Worm (Caenorhabditis elegans) whole organism, late embryonic: ENCODE measurements around the gene rib-2.

Source experiments
- C08G9.2 ChIP-seq: sonication (generic microtip); optimal IDR thresholded peaks from 2 replicates; lab custom pipeline; 2016; ENCODE audit warnings: mild to moderate bottlenecking, missing genetic modification characterization, moderate library complexity, missing compliant biosample characterization
- C38D4.7 ChIP-seq: fragments of 200-800 bp; sonication (Bioruptor generic); optimal IDR thresholded peaks from 2 replicates; lab custom pipeline; 2018; ENCODE audit warnings: mild to moderate bottlenecking, missing genetic modification characterization, moderate library complexity, missing compliant biosample characterization
- ahr-1 ChIP-seq: sonication (generic microtip); optimal IDR thresholded peaks from 2 replicates; lab custom pipeline; 2016; ENCODE audit warnings: missing genetic modification characterization, missing compliant biosample characterization
- ceh-2 ChIP-seq: sonication (generic microtip); optimal IDR thresholded peaks from 2 replicates; lab custom pipeline; 2016; ENCODE audit warnings: missing genotype, missing genetic modification characterization, missing compliant biosample characterization
- ceh-24 ChIP-seq: sonication (generic microtip); optimal IDR thresholded peaks from 2 replicates; lab custom pipeline; 2016; ENCODE audit warnings: mild to moderate bottlenecking, missing genetic modification characterization, missing compliant biosample characterization
- ceh-30 ChIP-seq: fragments of 150-350 bp; optimal IDR thresholded peaks from 2 replicates; lab custom pipeline; 2014; ENCODE audit warnings: missing biosample characterization, missing genetic modification characterization
- ceh-6 ChIP-seq: fragments of 200-800 bp; sonication (Bioruptor generic); optimal IDR thresholded peaks from 2 replicates; lab custom pipeline; 2018; ENCODE audit warnings: mild to moderate bottlenecking, missing genetic modification characterization, missing compliant biosample characterization
- ceh-9 ChIP-seq: sonication (generic microtip); optimal IDR thresholded peaks from 2 replicates; lab custom pipeline; 2016; ENCODE audit warnings: mild to moderate bottlenecking, missing genetic modification characterization, inconsistent platforms, missing compliant biosample characterization
- dmd-4 ChIP-seq: sonication (generic microtip); optimal IDR thresholded peaks from 2 replicates; lab custom pipeline; 2016; ENCODE audit warnings: borderline replicate concordance, missing genetic modification characterization, missing compliant biosample characterization
- dve-1 ChIP-seq: sonication (generic microtip); optimal IDR thresholded peaks from 2 replicates; lab custom pipeline; 2017; ENCODE audit warnings: antibody characterized with exemption, mild to moderate bottlenecking, missing genetic modification characterization, missing compliant biosample characterization
- elt-4 ChIP-seq: sonication (generic microtip); optimal IDR thresholded peaks from 2 replicates; lab custom pipeline; 2016; ENCODE audit warnings: missing genetic modification characterization, missing compliant biosample characterization
- eyg-1 ChIP-seq: sonication (generic microtip); optimal IDR thresholded peaks from 2 replicates; lab custom pipeline; 2016; ENCODE audit warnings: missing genotype, missing genetic modification characterization, missing compliant biosample characterization
- hlh-13 ChIP-seq: fragments of 200-800 bp; sonication (Bioruptor generic); optimal IDR thresholded peaks from 2 replicates; lab custom pipeline; 2018; ENCODE audit warnings: mild to moderate bottlenecking, missing genetic modification characterization, missing compliant biosample characterization
- hlh-30 ChIP-seq: sonication (generic microtip); optimal IDR thresholded peaks from 2 replicates; lab custom pipeline; 2017; ENCODE audit warnings: antibody characterized with exemption, missing genetic modification characterization, missing compliant biosample characterization; ENCODE audit not compliant: insufficient read depth
- lim-6 ChIP-seq: sonication (generic microtip); optimal IDR thresholded peaks from 2 replicates; lab custom pipeline; 2016; ENCODE audit warnings: missing genetic modification characterization, missing compliant biosample characterization
- mec-3 ChIP-seq: sonication (generic microtip); optimal IDR thresholded peaks from 2 replicates; lab custom pipeline; 2016; ENCODE audit warnings: borderline replicate concordance, missing genetic modification characterization, missing compliant biosample characterization
- nfya-1 ChIP-seq: sonication (generic microtip); optimal IDR thresholded peaks from 2 replicates; lab custom pipeline; 2017; ENCODE audit warnings: missing genetic modification characterization, mild to moderate bottlenecking, missing compliant biosample characterization, antibody characterized with exemption, moderate library complexity
- nhr-232 ChIP-seq: sonication (generic microtip); optimal IDR thresholded peaks from 2 replicates; lab custom pipeline; 2016; ENCODE audit warnings: missing genetic modification characterization, missing compliant biosample characterization
- odd-2 ChIP-seq: sonication (generic microtip); optimal IDR thresholded peaks from 2 replicates; lab custom pipeline; 2017; ENCODE audit warnings: antibody characterized with exemption, mild to moderate bottlenecking, missing genetic modification characterization, missing compliant biosample characterization
- pax-1 ChIP-seq: fragments of 150-350 bp; optimal IDR thresholded peaks from 2 replicates; lab custom pipeline; 2014; ENCODE audit warnings: missing biosample characterization, missing genetic modification characterization
- pha-4 ChIP-seq: fragments of 150-350 bp; optimal IDR thresholded peaks from 2 replicates; lab custom pipeline; 2018; ENCODE audit warnings: missing biosample characterization, missing genetic modification reagents, missing genetic modification characterization
- pqm-1 ChIP-seq: sonication (generic microtip); optimal IDR thresholded peaks from 2 replicates; lab custom pipeline; 2016; ENCODE audit warnings: missing genetic modification characterization, missing compliant biosample characterization
- ref-2 ChIP-seq: sonication (generic microtip); optimal IDR thresholded peaks from 2 replicates; lab custom pipeline; 2016; ENCODE audit warnings: missing genetic modification characterization, missing compliant biosample characterization
- rnt-1 ChIP-seq: sonication (generic microtip); optimal IDR thresholded peaks from 2 replicates; lab custom pipeline; 2016; ENCODE audit warnings: missing genetic modification characterization, missing compliant biosample characterization
- sdc-2 ChIP-seq: sonication (generic microtip); optimal IDR thresholded peaks from 2 replicates; lab custom pipeline; 2016; ENCODE audit warnings: missing genotype, missing genetic modification characterization, missing compliant biosample characterization
- sox-2 ChIP-seq: fragments of 200-800 bp; sonication (Bioruptor generic); IDR thresholded peaks from 2 replicates; pipeline ENCODE4 v1.3.6; 2022; ENCODE audit warnings: missing genetic modification reagents, missing genetic modification characterization, missing compliant biosample characterization
- tbx-2 ChIP-seq: sonication (generic microtip); optimal IDR thresholded peaks from 2 replicates; lab custom pipeline; 2016; ENCODE audit warnings: missing genetic modification characterization, missing compliant biosample characterization
- ttx-3 ChIP-seq: sonication (generic microtip); optimal IDR thresholded peaks from 2 replicates; lab custom pipeline; 2016; ENCODE audit warnings: missing genetic modification reagents, missing genetic modification characterization, missing compliant biosample characterization
- unc-3 ChIP-seq, 2 experiments: fragments of 200-800 bp in 1 of 2; sonication (Bioruptor generic) in 1 of 2; sonication (generic microtip) in 1 of 2; conservative IDR thresholded peaks in 1 of 2; optimal IDR thresholded peaks in 1 of 2; 2 replicates each; pipeline versions ENCODE4 v1.3.6 to Lab custom; 2016 to 2022; ENCODE audit warnings: missing compliant biosample characterization in 2 of 2, missing genetic modification characterization in 2 of 2, missing genetic modification reagents in 1 of 2
- unc-42 ChIP-seq: sonication (generic microtip); optimal IDR thresholded peaks from 2 replicates; lab custom pipeline; 2016; ENCODE audit warnings: missing genotype, missing genetic modification characterization, missing compliant biosample characterization
- unc-86 ChIP-seq: sonication (generic microtip); optimal IDR thresholded peaks from 2 replicates; lab custom pipeline; 2016; ENCODE audit warnings: missing genetic modification characterization, missing compliant biosample characterization
- zip-5 ChIP-seq: sonication (generic microtip); optimal IDR thresholded peaks from 2 replicates; lab custom pipeline; 2016; ENCODE audit warnings: missing genetic modification characterization, missing compliant biosample characterization
- ztf-16 ChIP-seq: sonication (generic microtip); optimal IDR thresholded peaks from 2 replicates; lab custom pipeline; 2017; ENCODE audit warnings: missing genetic modification characterization, missing compliant biosample characterization

The rib-2 gene

ce11 chrIII:10707461-10707860, 35.1 kb upstream of the rib-2 start, which contains the start of gene mrpl-12:
mrpl-12 (plus strand) TSS chrIII:10707761.
- TF ChIP-seq tbx-2 (tag; lab: Kevin White, UChicago), result no peak
- no peak for TF ChIP-seq ceh-2
- TF ChIP-seq nfya-1, result no peak
- no peak for TF ChIP-seq sox-2
- no peak for TF ChIP-seq ceh-30 (tag; lab: Kevin White, UChicago)
- TF ChIP-seq ztf-16, result no peak
- TF ChIP-seq dve-1 (tag; lab: Kevin White, UChicago), result no peak
- TF ChIP-seq unc-86 (tag; lab: Kevin White, UChicago), result no peak
- TF ChIP-seq mec-3 (tag; lab: Kevin White, UChicago), result no peak
- TF ChIP-seq dmd-4 (tag; lab: Kevin White, UChicago), result no peak

- TF ChIP-seq zip-5, result no peak
- TF ChIP-seq lim-6 (tag; lab: Kevin White, UChicago), result no peak
- TF ChIP-seq pha-4 (tag; lab: Kevin White, UChicago), result no peak
- TF ChIP-seq C08G9.2 (tag; lab: Kevin White, UChicago), result no peak
- TF ChIP-seq pqm-1, result no peak
- TF ChIP-seq ceh-9 (tag; lab: Kevin White, UChicago), result no peak
- TF ChIP-seq unc-42 (tag; lab: Kevin White, UChicago), result no peak
- no peak for TF ChIP-seq ttx-3 (tag; lab: Kevin White, UChicago)
Observed at ce11 chrIII:10708484-10708883, 34.1 kb upstream of the rib-2 start.

- TF ChIP-seq eyg-1 (tag; lab: Kevin White, UChicago), result no peak
Observed at ce11 chrIII:10709676-10710075, 32.9 kb upstream of the rib-2 start.

ce11 chrIII:10711192-10711673, 31.4 kb upstream of the rib-2 start, which contains the start of gene W09D10.5:
W09D10.5 (minus strand) TSS chrIII:10711536.
- no peak for TF ChIP-seq elt-4
- no peak for TF ChIP-seq unc-3 (GFP tag; conservative IDR thresholded peaks at IDR 0.05; lab: Robert Waterston, UW)
- no peak for TF ChIP-seq unc-3 (tag; optimal IDR thresholded peaks at IDR 0.05; lab: Kevin White, UChicago)
- no peak for TF ChIP-seq ceh-6 (GFP tag; lab: Kevin White, UChicago)
- TF ChIP-seq nfya-1, result no peak
- no peak for TF ChIP-seq ztf-16
- no peak for TF ChIP-seq odd-2
- no peak for TF ChIP-seq ahr-1 (tag; lab: Kevin White, UChicago)
- no peak for TF ChIP-seq hlh-13 (GFP tag; lab: Kevin White, UChicago)
- no peak for TF ChIP-seq pax-1 (tag; lab: Kevin White, UChicago)
- TF ChIP-seq zip-5, result no peak
- no peak for TF ChIP-seq ref-2 (tag; lab: Kevin White, UChicago)

ce11 chrIII:10714541-10714940, 28.1 kb upstream of the rib-2 start:
- TF ChIP-seq ref-2 (tag; lab: Kevin White, UChicago) (no peak), sdc-2 (tag; lab: Kevin White, UChicago) (no peak), ceh-24 (no peak), zip-5 (no peak), rnt-1 (tag; lab: Kevin White, UChicago) (no peak), hlh-30 (no peak), ceh-6 (GFP tag; lab: Kevin White, UChicago) (no peak)

- TF ChIP-seq ceh-24, result no peak
- no peak for TF ChIP-seq odd-2
- no peak for TF ChIP-seq nhr-232
- TF ChIP-seq C38D4.7 (GFP tag; lab: Kevin White, UChicago), result no peak
- TF ChIP-seq unc-3 (GFP tag; conservative IDR thresholded peaks at IDR 0.05; lab: Robert Waterston, UW), result no peak
- no peak for TF ChIP-seq unc-3 (tag; optimal IDR thresholded peaks at IDR 0.05; lab: Kevin White, UChicago)
- TF ChIP-seq dmd-4 (tag; lab: Kevin White, UChicago), result no peak
- TF ChIP-seq ceh-9 (tag; lab: Kevin White, UChicago), result no peak
- TF ChIP-seq, all 69 proteins: peak for 0
Observed at ce11 chrIII:10716091-10716490, 26.5 kb upstream of the rib-2 start, which contains the start of gene W09D10.4. W09D10.4 (minus strand) TSS chrIII:10716191.
